Fruit fly (Drosophila melanogaster): ENCODE results near the gene ergic53.

The ergic53 gene

DNA sequence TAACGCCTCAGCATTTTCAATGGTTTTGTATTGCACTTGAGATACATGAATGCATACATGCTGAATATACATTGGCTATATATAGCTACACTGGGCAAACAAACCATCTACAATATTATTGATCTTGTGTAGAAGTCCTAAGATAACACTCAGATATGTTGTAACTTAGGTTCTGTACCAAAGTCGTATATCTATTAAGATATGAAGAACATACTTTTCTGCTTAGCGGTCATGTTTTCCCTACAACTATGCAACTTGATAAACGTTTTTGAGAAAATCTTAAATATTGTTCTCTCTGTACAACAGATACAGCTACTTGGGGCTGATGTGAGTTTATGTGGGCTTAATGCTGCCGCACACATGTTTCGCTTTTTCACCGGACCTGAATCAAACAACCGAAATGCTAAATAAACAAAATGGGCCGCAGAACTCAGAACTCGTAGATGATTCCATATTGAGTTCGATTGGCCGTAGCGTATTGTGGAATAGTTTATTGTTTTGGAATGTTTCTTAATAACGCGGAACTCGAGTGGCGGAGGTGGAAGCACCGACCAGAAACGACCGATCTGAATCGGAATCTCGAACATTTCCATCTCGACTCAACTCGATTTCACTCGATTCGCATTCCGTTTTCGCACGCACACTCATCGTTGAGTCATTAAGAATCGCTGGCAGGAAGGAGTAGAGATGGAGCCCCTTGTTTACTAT, 14.6 kb downstream of the ergic53 start (continued):
- TF ChIP-seq mirr (GFP tag; optimal IDR thresholded peaks at IDR 0.05) = peak; percentile 5
- peak; percentile 12; the same call in 1 of the 2 replicates for TF ChIP-seq E2f2 (GFP tag; IDR thresholded peaks at IDR 0.05)
- TF ChIP-seq ATbp (GFP tag; optimal IDR thresholded peaks at IDR 0.05) = peak; percentile 70
- no peak for TF ChIP-seq insv (GFP tag; optimal IDR thresholded peaks at IDR 0.05)
- no peak for TF ChIP-seq sc (optimal IDR thresholded peaks at IDR 0.05)
- no peak for TF ChIP-seq sc (GFP tag; optimal IDR thresholded peaks at IDR 0.05)
- peak; percentile 26 for TF ChIP-seq CG15269 (tag; optimal IDR thresholded peaks at IDR 0.05)
- no peak for TF ChIP-seq Dip2 (GFP tag; IDR thresholded peaks at IDR 0.05)
- TF ChIP-seq Atf6 (GFP tag; IDR thresholded peaks at IDR 0.05) = no peak; the same call in 1 of the 2 replicates
- peak; percentile 54 for TF ChIP-seq CG12236 (GFP tag; optimal IDR thresholded peaks at IDR 0.05)
- peak; percentile 1 for TF ChIP-seq cg (GFP tag; optimal IDR thresholded peaks at IDR 0.05)
- TF ChIP-seq Pdp1 (GFP tag; optimal IDR thresholded peaks at IDR 0.05) = peak in 1 of 2 experiments; percentile 51
- no peak for TF ChIP-seq ham (GFP tag; IDR thresholded peaks at IDR 0.05)
- TF ChIP-seq dpn (GFP tag; optimal IDR thresholded peaks at IDR 0.05) = peak; percentile 35 to 57
- TF ChIP-seq CG13775 (GFP tag; optimal IDR thresholded peaks at IDR 0.05) = no peak
- TF ChIP-seq usp (GFP tag; optimal IDR thresholded peaks at IDR 0.05) = no peak
- peak; percentile 20 for TF ChIP-seq CG10462 (GFP tag; optimal IDR thresholded peaks at IDR 0.05)
- peak; percentile 73 for TF ChIP-seq Blimp-1 (GFP tag; optimal IDR thresholded peaks at IDR 0.05)
- TF ChIP-seq tin (GFP tag; optimal IDR thresholded peaks at IDR 0.05) = peak; percentile 60
- TF ChIP-seq Chrac-16 (GFP tag; optimal IDR thresholded peaks at IDR 0.05) = peak; percentile 36
- TF ChIP-seq gro (GFP tag; optimal IDR thresholded peaks at IDR 0.05) = peak; percentile 50
- no peak for TF ChIP-seq CG1647 (GFP tag; optimal IDR thresholded peaks at IDR 0.05)
- no peak for TF ChIP-seq CG6175 (GFP tag; IDR thresholded peaks at IDR 0.05)
- no peak for TF ChIP-seq CG7928 (GFP tag; optimal IDR thresholded peaks at IDR 0.05)
- TF ChIP-seq CG33213 (GFP tag; optimal IDR thresholded peaks at IDR 0.05) = peak; percentile 5
- no peak for TF ChIP-seq CG6272 (GFP tag; IDR thresholded peaks at IDR 0.05)
- no peak for TF ChIP-seq CG12942 (GFP tag; optimal IDR thresholded peaks at IDR 0.05)
- TF ChIP-seq lab (GFP tag; optimal IDR thresholded peaks at IDR 0.05) = peak; percentile 61
- TF ChIP-seq Atf3 (GFP tag; optimal IDR thresholded peaks at IDR 0.05) = no peak
- no peak for TF ChIP-seq Scr (GFP tag; IDR thresholded peaks at IDR 0.05; ENCODE audit: partially characterized antibody)
- peak; percentile 7 for TF ChIP-seq CG15514 (GFP tag; optimal IDR thresholded peaks at IDR 0.05)
- TF ChIP-seq maf-S (GFP tag; optimal IDR thresholded peaks at IDR 0.05) = no peak
- TF ChIP-seq Ssrp (tag; optimal IDR thresholded peaks at IDR 0.05) = peak; percentile 38
- no peak for TF ChIP-seq Sin3A (optimal IDR thresholded peaks at IDR 0.05)
- TF ChIP-seq CoRest (tag; optimal IDR thresholded peaks at IDR 0.05) = peak; percentile 63
- no peak for TF ChIP-seq aop (GFP tag; IDR thresholded peaks at IDR 0.05)
- TF ChIP-seq pb (GFP tag; optimal IDR thresholded peaks at IDR 0.05) = peak; percentile 6
- no peak for TF ChIP-seq lov (optimal IDR thresholded peaks at IDR 0.05)
- TF ChIP-seq lov (GFP tag; IDR thresholded peaks at IDR 0.05) = 0 out of 3 replicates have a peak, but pooled peaks have one; percentile 45
- TF ChIP-seq salm (tag; optimal IDR thresholded peaks at IDR 0.05) = peak; percentile 18
- TF ChIP-seq CG4707 (GFP tag; optimal IDR thresholded peaks at IDR 0.05) = peak; percentile 51
- peak; percentile 55 for TF ChIP-seq phol (tag; optimal IDR thresholded peaks at IDR 0.05)
- no peak; the same call in 1 of the 2 replicates for TF ChIP-seq danr (GFP tag; IDR thresholded peaks at IDR 0.05)
- peak; percentile 3 for TF ChIP-seq CG13624 (GFP tag; optimal IDR thresholded peaks at IDR 0.05)
- peak in 1 of 2 experiments; percentile 56 for TF ChIP-seq Hr51 (GFP tag; optimal IDR thresholded peaks at IDR 0.05)
- TF ChIP-seq CG10431 (GFP tag; optimal IDR thresholded peaks at IDR 0.05) = peak; percentile 70
- no peak for TF ChIP-seq CG16779 (GFP tag; IDR thresholded peaks at IDR 0.05)
- TF ChIP-seq onecut (GFP tag; IDR thresholded peaks at IDR 0.05) = peak; percentile 16; the same call in 1 of the 2 replicates
- TF ChIP-seq schlank (tag; optimal IDR thresholded peaks at IDR 0.05) = no peak
- no peak for TF ChIP-seq cas (GFP tag; IDR thresholded peaks at IDR 0.05)

All from whole organism, embryonic.